Worm (Caenorhabditis elegans): ENCODE measurements around the gene nep-4.

- no peak for TF ChIP-seq him-1 (tag; optimal IDR thresholded peaks at IDR 0.05)
- TF ChIP-seq dao-5 (tag; optimal IDR thresholded peaks at IDR 0.05): no peak
- TF ChIP-seq W03F9.2 (tag; optimal IDR thresholded peaks at IDR 0.05): no peak
These were observed 26.1 kb upstream of the nep-4 start, which contains the start of gene unc-6 for ce11 chrX:6889374-6889773.
